Worm (Caenorhabditis elegans): Measurements from ENCODE around the gene F11A5.17.

ce11 chrV:16195379-16195778 lies 6.5 kb upstream of the F11A5.17 start, which contains the start of gene rabr-3:
- TF ChIP-seq lsy-2 (tag; optimal IDR thresholded peaks at IDR 0.05) (no peak), ztf-11 (tag; optimal IDR thresholded peaks at IDR 0.05) (no peak), nhr-28 (tag; optimal IDR thresholded peaks at IDR 0.05) (no peak), mep-1 (tag; optimal IDR thresholded peaks at IDR 0.05) (no peak), nhr-237 (tag; optimal IDR thresholded peaks at IDR 0.05) (no peak), mls-2 (tag; optimal IDR thresholded peaks at IDR 0.05) (no peak), blmp-1 (tag; optimal IDR thresholded peaks at IDR 0.05) (no peak), snpc-4 (tag; optimal IDR thresholded peaks at IDR 0.05) (no peak)
